Fruit fly (Drosophila melanogaster): Measurements from ENCODE around the gene eyg.

Gene eyg

DNA sequence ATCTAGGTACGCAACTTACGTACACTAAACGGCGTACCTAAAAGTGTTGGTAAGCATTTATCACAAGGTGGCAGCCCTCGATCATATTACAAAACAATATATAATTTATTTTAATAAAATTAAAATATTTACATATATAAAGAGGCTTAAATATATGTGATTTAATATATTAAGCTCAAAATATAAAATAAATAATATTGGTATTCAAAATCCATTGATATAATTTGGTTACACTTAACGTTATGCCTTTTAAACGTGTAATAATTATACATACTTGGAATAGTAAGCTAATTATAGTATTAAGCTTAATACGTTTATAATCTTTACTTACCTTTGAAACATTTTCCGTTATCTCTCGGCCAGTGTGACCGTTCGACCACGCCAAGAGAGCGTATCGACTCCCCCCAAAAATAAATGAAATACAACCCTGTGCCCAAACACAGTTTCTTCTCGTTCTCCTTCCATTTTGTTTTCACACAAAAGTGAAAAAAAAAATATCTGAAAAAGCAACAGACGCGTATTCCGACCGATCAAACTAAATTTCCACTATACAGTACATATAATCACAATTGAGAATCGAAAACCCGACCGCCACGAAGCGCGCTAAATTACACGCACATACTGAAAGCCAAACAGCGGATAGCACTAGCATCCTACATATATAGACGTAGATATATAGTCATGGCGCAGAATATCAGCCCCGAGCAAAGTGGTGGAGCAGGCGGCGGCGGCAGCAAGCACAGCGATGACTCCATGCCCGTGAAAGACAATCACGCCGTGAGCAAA lies 36.2 kb upstream of the eyg start, which contains the start of the genes CG10646 and vih (continued):
- TF ChIP-seq ewg (GFP tag; optimal IDR thresholded peaks at IDR 0.05) = peak; percentile 27
- 0 out of 2 replicates have a peak, but pooled peaks have one; percentile 26 for TF ChIP-seq Scr (GFP tag; IDR thresholded peaks at IDR 0.05; ENCODE audit: partially characterized antibody)
- no peak for TF ChIP-seq Lpt (GFP tag; optimal IDR thresholded peaks at IDR 0.05)
- TF ChIP-seq CG2202 (tag; optimal IDR thresholded peaks at IDR 0.05) = no peak
- TF ChIP-seq CG3163 (GFP tag; optimal IDR thresholded peaks at IDR 0.05) = no peak
- TF ChIP-seq Trl (optimal IDR thresholded peaks at IDR 0.05) = no peak
- peak; percentile 15 for TF ChIP-seq Trl (GFP tag; optimal IDR thresholded peaks at IDR 0.05)
- TF ChIP-seq fu2 (GFP tag; optimal IDR thresholded peaks at IDR 0.05) = no peak
- TF ChIP-seq CG11398 (GFP tag; optimal IDR thresholded peaks at IDR 0.05) = no peak
- peak; percentile 92 for TF ChIP-seq Ets65A (GFP tag)
- no peak for TF ChIP-seq rib (GFP tag; IDR thresholded peaks at IDR 0.05)
- no peak for TF ChIP-seq hkb (optimal IDR thresholded peaks at IDR 0.05)
- TF ChIP-seq hkb (GFP tag; IDR thresholded peaks at IDR 0.05) = no peak
- peak; percentile 49; the same call in 1 of the 2 replicates for TF ChIP-seq E2f2 (GFP tag; IDR thresholded peaks at IDR 0.05)
- peak; percentile 53 for TF ChIP-seq Med (GFP tag)
- TF ChIP-seq CG1647 (GFP tag; optimal IDR thresholded peaks at IDR 0.05) = no peak
- TF ChIP-seq Mrtf (GFP tag; IDR thresholded peaks at IDR 0.05) = no peak
- TF ChIP-seq CG17361 (GFP tag; IDR thresholded peaks at IDR 0.05) = peak; percentile 73
- TF ChIP-seq emc (GFP tag; optimal IDR thresholded peaks at IDR 0.05) = no peak
- TF ChIP-seq chif (GFP tag; optimal IDR thresholded peaks at IDR 0.05) = peak in 1 of 2 experiments; percentile 9
- TF ChIP-seq pita (GFP tag; optimal IDR thresholded peaks at IDR 0.05) = no peak
- TF ChIP-seq nom (GFP tag; optimal IDR thresholded peaks at IDR 0.05) = peak; percentile 55
- TF ChIP-seq lmd (GFP tag; IDR thresholded peaks at IDR 0.05) = no peak
- no peak for TF ChIP-seq tll (GFP tag; optimal IDR thresholded peaks at IDR 0.05)
- TF ChIP-seq CG1529 (GFP tag; optimal IDR thresholded peaks at IDR 0.05) = no peak
- no peak for TF ChIP-seq bigmax (GFP tag; optimal IDR thresholded peaks at IDR 0.05)
- TF ChIP-seq E2f1 (GFP tag; IDR thresholded peaks at IDR 0.05) = 0 out of 2 replicates have a peak, but pooled peaks have one; percentile 23
- TF ChIP-seq tna (GFP tag; IDR thresholded peaks at IDR 0.05; ENCODE audit: partially characterized antibody) = no peak
- 0 out of 2 replicates have a peak, but pooled peaks have one; percentile 6 for TF ChIP-seq CG14441 (GFP tag; IDR thresholded peaks at IDR 0.05)
- no peak for TF ChIP-seq B-H1 (GFP tag; IDR thresholded peaks at IDR 0.05)
- TF ChIP-seq CG31441 (GFP tag; IDR thresholded peaks at IDR 0.05) = peak; percentile 63
- TF ChIP-seq CrebB (tag; optimal IDR thresholded peaks at IDR 0.05) = no peak
- peak; percentile 40 for TF ChIP-seq Chrac-16 (GFP tag; optimal IDR thresholded peaks at IDR 0.05)
- no peak for TF ChIP-seq bab2 (GFP tag; optimal IDR thresholded peaks at IDR 0.05)
- TF ChIP-seq cad (GFP tag; optimal IDR thresholded peaks at IDR 0.05) = no peak
- no peak for TF ChIP-seq CG4282 (GFP tag; optimal IDR thresholded peaks at IDR 0.05)
- no peak for TF ChIP-seq ap (GFP tag; IDR thresholded peaks at IDR 0.05)
- no peak for TF ChIP-seq Tbp (GFP tag; optimal IDR thresholded peaks at IDR 0.05)
- TF ChIP-seq lab (GFP tag; optimal IDR thresholded peaks at IDR 0.05) = peak; percentile 57
- no peak for TF ChIP-seq wek (GFP tag; optimal IDR thresholded peaks at IDR 0.05)
- TF ChIP-seq slp2 (GFP tag; optimal IDR thresholded peaks at IDR 0.05) = no peak
- no peak for TF ChIP-seq CG42726 (GFP tag; IDR thresholded peaks at IDR 0.05; ENCODE audit: partially characterized antibody)
- TF ChIP-seq CG4404 (GFP tag; IDR thresholded peaks at IDR 0.05) = no peak
- peak; percentile 31 to 43 for TF ChIP-seq dpn (GFP tag; optimal IDR thresholded peaks at IDR 0.05)
- no peak for TF ChIP-seq twi (tag; optimal IDR thresholded peaks at IDR 0.05)
- TF ChIP-seq ssp (GFP tag; IDR thresholded peaks at IDR 0.05) = no peak
- peak; percentile 42 for TF ChIP-seq CG12104 (GFP tag; optimal IDR thresholded peaks at IDR 0.05)
- TF ChIP-seq jumu (GFP tag; optimal IDR thresholded peaks at IDR 0.05) = peak; percentile 31
- no peak for TF ChIP-seq Lim3 (GFP tag; IDR thresholded peaks at IDR 0.05)
- TF ChIP-seq CG18619 (GFP tag; optimal IDR thresholded peaks at IDR 0.05) = peak; percentile 21
- no peak for TF ChIP-seq CG12071 (GFP tag; optimal IDR thresholded peaks at IDR 0.05)
